Worm (Caenorhabditis elegans) whole organism, L4 larva: ENCODE measurements around the gene F18A1.1.

ENCODE experiments used
- F26F4.8 ChIP-seq: fragments of 200-800 bp; sonication (Bioruptor generic); conservative IDR thresholded peaks from 2 replicates; pipeline ENCODE4 v1.3.6; 2022; ENCODE audit warnings: missing genetic modification characterization, missing compliant biosample characterization
- F37D6.2 ChIP-seq: sonication (generic microtip); optimal IDR thresholded peaks from 2 replicates; lab custom pipeline; 2016; ENCODE audit warnings: mild to moderate bottlenecking, missing genetic modification characterization, missing compliant biosample characterization
- R02D3.7 ChIP-seq: fragments of 150-350 bp; sonication (generic microtip); optimal IDR thresholded peaks from 3 replicates; lab custom pipeline; 2014; ENCODE audit warnings: missing biosample characterization, missing genetic modification characterization
- T26A8.4 ChIP-seq: fragments of 200-800 bp; sonication (Bioruptor generic); IDR thresholded peaks from 2 replicates; pipeline ENCODE4 v1.3.6; 2022; ENCODE audit warnings: missing genetic modification characterization, missing compliant biosample characterization
- Y5F2A.4 ChIP-seq: fragments of 200-800 bp; sonication (Bioruptor generic); optimal IDR thresholded peaks from 2 replicates; lab custom pipeline; 2018; ENCODE audit warnings: mild to moderate bottlenecking, missing genetic modification characterization, missing compliant biosample characterization
- Y75B8A.6 ChIP-seq: fragments of 200-800 bp; sonication (Bioruptor generic); IDR thresholded peaks from 2 replicates; pipeline ENCODE4 v1.3.6; 2022; ENCODE audit warnings: missing genetic modification reagents, missing genetic modification characterization, missing compliant biosample characterization
- ZK546.5 ChIP-seq, 2 experiments: sonication (generic microtip); optimal IDR thresholded peaks; 2 replicates each; lab custom pipeline; 2017; ENCODE audit warnings: missing biosample characterization in 2 of 2, missing genetic modification characterization in 2 of 2
- aly-2 ChIP-seq: sonication (generic microtip); optimal IDR thresholded peaks from 2 replicates; lab custom pipeline; 2018; ENCODE audit warnings: missing biosample characterization, missing genetic modification characterization
- ama-1 ChIP-seq: fragments of 150-350 bp; optimal IDR thresholded peaks from 2 replicates; lab custom pipeline; 2014; ENCODE audit warnings: inconsistent platforms, mixed read lengths
- arid-1 ChIP-seq: fragments of 200-800 bp; sonication (Bioruptor generic); conservative IDR thresholded peaks from 2 replicates; pipeline ENCODE4 v1.3.6; 2022; ENCODE audit warnings: missing genetic modification reagents, missing genetic modification characterization, missing compliant biosample characterization
- attf-4 ChIP-seq: sonication (generic microtip); optimal IDR thresholded peaks from 3 replicates; lab custom pipeline; 2017; ENCODE audit warnings: missing biosample characterization, missing genetic modification characterization
- ctbp-1 ChIP-seq: fragments of 200-800 bp; sonication (Bioruptor generic); IDR thresholded peaks from 2 replicates; pipeline ENCODE4 v1.3.6; 2022; ENCODE audit warnings: missing genetic modification reagents, missing genetic modification characterization, missing compliant biosample characterization
- dmd-6 ChIP-seq: fragments of 200-800 bp; sonication (Bioruptor generic); IDR thresholded peaks from 2 replicates; pipeline ENCODE4 v1.3.6; 2022; ENCODE audit warnings: missing genetic modification reagents, missing genetic modification characterization, missing compliant biosample characterization
- dmd-9 ChIP-seq: fragments of 200-800 bp; sonication (Bioruptor generic); IDR thresholded peaks from 2 replicates; pipeline ENCODE4 v1.3.6; 2022; ENCODE audit warnings: missing genetic modification reagents, missing genetic modification characterization, missing compliant biosample characterization
- dpl-1 ChIP-seq: fragments of 150-350 bp; optimal IDR thresholded peaks from 2 replicates; lab custom pipeline; 2014; ENCODE audit warnings: missing biosample characterization, missing genetic modification reagents, missing genetic modification characterization
- duxl-1 ChIP-seq: sonication (generic microtip); optimal IDR thresholded peaks from 2 replicates; lab custom pipeline; 2016; ENCODE audit warnings: mild to moderate bottlenecking, missing genetic modification characterization, moderate library complexity, missing compliant biosample characterization; ENCODE audit not compliant: poor library complexity
- fos-1 ChIP-seq: fragments of 150-350 bp; optimal IDR thresholded peaks from 2 replicates; lab custom pipeline; 2014; ENCODE audit warnings: missing biosample characterization, missing genetic modification characterization
- hif-1 ChIP-seq, 2 experiments: sonication (generic microtip); optimal IDR thresholded peaks; 2 replicates each; lab custom pipeline; 2016 to 2017; ENCODE audit warnings: missing compliant biosample characterization in 2 of 2, missing genetic modification characterization in 2 of 2, missing genetic modification reagents in 2 of 2, missing genotype in 2 of 2, mild to moderate bottlenecking in 1 of 2
- hlh-11 ChIP-seq: fragments of 200-800 bp; sonication (Bioruptor generic); optimal IDR thresholded peaks from 2 replicates; lab custom pipeline; 2018; ENCODE audit warnings: mild to moderate bottlenecking, missing genetic modification characterization, missing compliant biosample characterization
- hlh-30 ChIP-seq: sonication (generic microtip); optimal IDR thresholded peaks from 2 replicates; lab custom pipeline; 2017; ENCODE audit warnings: antibody characterized with exemption, mild to moderate bottlenecking, missing genetic modification characterization, missing compliant biosample characterization; ENCODE audit not compliant: insufficient read depth
- lim-7 ChIP-seq: fragments of 200-800 bp; sonication (Bioruptor generic); IDR thresholded peaks from 2 replicates; pipeline ENCODE4 v1.3.6; 2022; ENCODE audit warnings: missing genetic modification characterization, missing compliant biosample characterization
- lin-38 ChIP-seq: fragments of 200-800 bp; sonication (Bioruptor generic); IDR thresholded peaks from 2 replicates; pipeline ENCODE4 v1.3.6; 2022; ENCODE audit warnings: missing genetic modification reagents, missing genetic modification characterization, missing compliant biosample characterization
- lin-39 ChIP-seq: fragments of 150-350 bp; optimal IDR thresholded peaks from 2 replicates; lab custom pipeline; 2014; ENCODE audit warnings: missing biosample characterization, missing genetic modification reagents, missing genetic modification characterization
- lsy-2 ChIP-seq, 2 experiments: fragments of 150-350 bp in 1 of 2; sonication (generic microtip) in 1 of 2; optimal IDR thresholded peaks; 2 replicates each; lab custom pipeline; 2014 to 2017; ENCODE audit warnings: missing biosample characterization in 2 of 2, missing genetic modification characterization in 2 of 2
- madf-5 ChIP-seq, 2 experiments: fragments of 200-800 bp; sonication (Bioruptor generic); IDR thresholded peaks; 2 replicates each; pipeline ENCODE4 v1.3.6; 2022; ENCODE audit warnings: missing compliant biosample characterization in 2 of 2, missing genetic modification characterization in 2 of 2
- madf-9 ChIP-seq: fragments of 200-800 bp; sonication (Bioruptor generic); conservative IDR thresholded peaks from 2 replicates; pipeline ENCODE4 v1.3.6; 2022; ENCODE audit warnings: missing genetic modification reagents, missing genetic modification characterization, missing compliant biosample characterization
- mdl-1 ChIP-seq, 2 experiments: fragments of 150-350 bp in 1 of 2; sonication (generic microtip) in 1 of 2; optimal IDR thresholded peaks; 2 replicates each; lab custom pipeline; 2014 to 2017; ENCODE audit warnings: missing biosample characterization in 2 of 2, missing genetic modification characterization in 2 of 2
- mep-1 ChIP-seq: fragments of 150-350 bp; sonication (generic microtip); optimal IDR thresholded peaks from 3 replicates; lab custom pipeline; 2014; ENCODE audit warnings: missing biosample characterization, missing genetic modification characterization
- mes-2 ChIP-seq: sonication (generic microtip); optimal IDR thresholded peaks from 2 replicates; lab custom pipeline; 2016; ENCODE audit warnings: missing genotype, mild to moderate bottlenecking, missing genetic modification characterization, missing compliant biosample characterization; ENCODE audit not compliant: poor library complexity, severe bottlenecking
- mxl-3 ChIP-seq: fragments of 200-800 bp; sonication (Bioruptor generic); optimal IDR thresholded peaks from 2 replicates; lab custom pipeline; 2018; ENCODE audit warnings: mild to moderate bottlenecking, missing genetic modification characterization, missing compliant biosample characterization
- nhr-10 ChIP-seq: fragments of 150-350 bp; optimal IDR thresholded peaks from 2 replicates; lab custom pipeline; 2014; ENCODE audit warnings: missing biosample characterization, missing genetic modification characterization
- nhr-102 ChIP-seq: sonication (generic microtip); optimal IDR thresholded peaks from 2 replicates; lab custom pipeline; 2016; ENCODE audit warnings: mild to moderate bottlenecking, missing genetic modification characterization, moderate library complexity, missing compliant biosample characterization
- nhr-11 ChIP-seq: fragments of 150-350 bp; optimal IDR thresholded peaks from 2 replicates; lab custom pipeline; 2014; ENCODE audit warnings: missing biosample characterization, missing genetic modification characterization
- nhr-111 ChIP-seq: fragments of 200-800 bp; sonication (Bioruptor generic); optimal IDR thresholded peaks from 2 replicates; lab custom pipeline; 2018; ENCODE audit warnings: mild to moderate bottlenecking, missing genetic modification characterization, missing compliant biosample characterization
- nhr-25 ChIP-seq: sonication (generic microtip); optimal IDR thresholded peaks from 2 replicates; lab custom pipeline; 2017; ENCODE audit warnings: missing genetic modification characterization, mild to moderate bottlenecking, missing compliant biosample characterization, antibody characterized with exemption, moderate library complexity, borderline replicate concordance; ENCODE audit not compliant: insufficient read depth
- nhr-28 ChIP-seq: fragments of 150-350 bp; optimal IDR thresholded peaks from 2 replicates; lab custom pipeline; 2014; ENCODE audit warnings: missing biosample characterization, missing genetic modification characterization
- nhr-41 ChIP-seq: fragments of 200-800 bp; sonication (Bioruptor generic); IDR thresholded peaks from 2 replicates; pipeline ENCODE4 v1.3.6; 2022; ENCODE audit warnings: missing genetic modification reagents, missing genetic modification characterization, missing compliant biosample characterization
- nhr-76 ChIP-seq: fragments of 150-350 bp; optimal IDR thresholded peaks from 2 replicates; lab custom pipeline; 2014; ENCODE audit warnings: missing biosample characterization, missing genetic modification characterization
- nhr-77 ChIP-seq: fragments of 150-350 bp; optimal IDR thresholded peaks from 2 replicates; lab custom pipeline; 2014; ENCODE audit warnings: missing biosample characterization, missing genetic modification characterization
- rbr-2 ChIP-seq: sonication (generic microtip); optimal IDR thresholded peaks from 2 replicates; lab custom pipeline; 2016; ENCODE audit warnings: missing genotype, missing genetic modification characterization, missing compliant biosample characterization
- saeg-2 ChIP-seq: fragments of 200-800 bp; sonication (Bioruptor generic); IDR thresholded peaks from 2 replicates; pipeline ENCODE4 v1.3.6; 2022; ENCODE audit warnings: missing genetic modification reagents, missing genetic modification characterization, missing compliant biosample characterization
- sdz-12 ChIP-seq: fragments of 200-800 bp; sonication (Bioruptor generic); optimal IDR thresholded peaks from 2 replicates; lab custom pipeline; 2018; ENCODE audit warnings: mild to moderate bottlenecking, missing genetic modification characterization, missing compliant biosample characterization
- set-16 ChIP-seq: fragments of 200-800 bp; sonication (Bioruptor generic); IDR thresholded peaks from 2 replicates; pipeline ENCODE4 v1.3.6; 2022; ENCODE audit warnings: missing genetic modification reagents, missing genetic modification characterization, missing compliant biosample characterization
- snpc-1.2 ChIP-seq: fragments of 200-800 bp; sonication (Bioruptor generic); IDR thresholded peaks from 2 replicates; pipeline ENCODE4 v1.3.6; 2022; ENCODE audit warnings: missing genetic modification reagents, missing genetic modification characterization, missing compliant biosample characterization
- snpc-4 ChIP-seq: fragments of 150-350 bp; optimal IDR thresholded peaks from 2 replicates; lab custom pipeline; 2014; ENCODE audit warnings: missing biosample characterization, missing genetic modification characterization
- spr-3 ChIP-seq: fragments of 200-800 bp; sonication (Bioruptor generic); optimal IDR thresholded peaks from 2 replicates; lab custom pipeline; 2018; ENCODE audit warnings: mild to moderate bottlenecking, missing genetic modification characterization, missing compliant biosample characterization
- tra-1 ChIP-seq: fragments of 200-800 bp; sonication (Bioruptor generic); IDR thresholded peaks from 2 replicates; pipeline ENCODE4 v1.3.6; 2022; ENCODE audit warnings: missing genetic modification reagents, missing genetic modification characterization, missing compliant biosample characterization
- unc-39 ChIP-seq: sonication (generic microtip); optimal IDR thresholded peaks from 2 replicates; lab custom pipeline; 2017; ENCODE audit warnings: missing biosample characterization, missing genetic modification characterization
- unc-62 ChIP-seq, 3 experiments: fragments of 150-350 bp in 1 of 3; sonication (generic microtip); optimal IDR thresholded peaks in 2 of 3; peaks in 1 of 3; 1 replicate in 1 of 3; 2 replicates in 2 of 3; lab custom pipeline; 2014 to 2017; ENCODE audit warnings: missing biosample characterization in 3 of 3, missing genetic modification characterization in 3 of 3, missing genetic modification reagents in 3 of 3, missing genotype in 1 of 3
- zag-1 ChIP-seq: fragments of 150-350 bp; optimal IDR thresholded peaks from 2 replicates; lab custom pipeline; 2014; ENCODE audit warnings: missing biosample characterization, missing genetic modification characterization
- zip-11 ChIP-seq: fragments of 200-800 bp; sonication (Bioruptor generic); IDR thresholded peaks from 2 replicates; pipeline ENCODE4 v1.3.6; 2022; ENCODE audit warnings: missing genetic modification characterization, missing compliant biosample characterization

F18A1.1 gene

ce11 chrII:7639036-7639435, 45.7 kb upstream of the F18A1.1 start (continued):
- TF ChIP-seq F37D6.2, result no peak
- no peak for TF ChIP-seq madf-9
- TF ChIP-seq zag-1 (tag; lab: Kevin White, UChicago), result no peak
- TF ChIP-seq ZK546.5 (tag; optimal IDR thresholded peaks at IDR 0.05; lab: Kevin White, UChicago), result no peak
- no peak for TF ChIP-seq rbr-2 (tag; lab: Kevin White, UChicago)
- TF ChIP-seq dpl-1 (GFP tag; lab: Kevin White, UChicago), result no peak
- no peak for TF ChIP-seq nhr-76
- no peak for TF ChIP-seq R02D3.7 (tag; lab: Kevin White, UChicago)
- no peak for TF ChIP-seq nhr-10 (tag; lab: Kevin White, UChicago)
- no peak for TF ChIP-seq madf-5 (GFP tag; IDR thresholded peaks at IDR 0.05; lab: Robert Waterston, UW)
- TF ChIP-seq nhr-41 (GFP tag; lab: Robert Waterston, UW), result no peak
- no peak for TF ChIP-seq unc-39
- no peak for TF ChIP-seq mdl-1 (tag; optimal IDR thresholded peaks at IDR 0.05; lab: Kevin White, UChicago)
- no peak for TF ChIP-seq T26A8.4
- TF ChIP-seq lin-38 (GFP tag; lab: Robert Waterston, UW), result no peak
- TF ChIP-seq aly-2 (tag; lab: Kevin White, UChicago), result no peak
- peak; percentile 50 for TF ChIP-seq mxl-3
- TF ChIP-seq fos-1 (tag; lab: Kevin White, UChicago), result no peak
- no peak for TF ChIP-seq duxl-1 (tag; lab: Kevin White, UChicago)
- TF ChIP-seq attf-4, result no peak
- peak; percentile 13 for TF ChIP-seq hlh-30 (tag; lab: Kevin White, UChicago)
- no peak for TF ChIP-seq Y5F2A.4 (GFP tag; lab: Kevin White, UChicago)
- no peak for TF ChIP-seq spr-3 (GFP tag; lab: Kevin White, UChicago)
- no peak for TF ChIP-seq nhr-25
- TF ChIP-seq dmd-6 (GFP tag; lab: Robert Waterston, UW), result peak; percentile 85
- peak; percentile 10 for TF ChIP-seq nhr-28 (tag; lab: Kevin White, UChicago)
- no peak for TF ChIP-seq nhr-102
- TF ChIP-seq F26F4.8 (GFP tag; lab: Robert Waterston, UW), result no peak
- no peak for TF ChIP-seq snpc-4
- no peak for TF ChIP-seq hif-1 (tag; optimal IDR thresholded peaks at IDR 0.05; lab: Kevin White, UChicago)
- no peak for TF ChIP-seq nhr-77 (tag; lab: Kevin White, UChicago)
- no peak for TF ChIP-seq zip-11

- TF ChIP-seq R02D3.7 (tag; lab: Kevin White, UChicago) (no peak), ama-1 (lab: Kevin White, UChicago) (no peak), attf-4 (no peak), nhr-11 (peak; percentile 64), lim-7 (GFP tag; lab: Robert Waterston, UW) (no peak), mes-2 (no peak), hlh-11 (tag; lab: Kevin White, UChicago) (peak; percentile 33), lin-39 (tag; lab: Kevin White, UChicago) (no peak), tra-1 (GFP tag; lab: Robert Waterston, UW) (no peak), ctbp-1 (GFP tag; lab: Robert Waterston, UW) (no peak), hlh-30 (tag; lab: Kevin White, UChicago) (peak; percentile 51), Y75B8A.6 (GFP tag; lab: Robert Waterston, UW) (no peak), dmd-9 (GFP tag; lab: Robert Waterston, UW) (no peak), set-16 (GFP tag; lab: Robert Waterston, UW) (0 out of 2 replicates have a peak, but pooled peaks have one; percentile 9), snpc-1.2 (GFP tag; lab: Robert Waterston, UW) (no peak), mep-1 (tag; lab: Kevin White, UChicago) (peak; percentile 6), nhr-111 (no peak), unc-62 (GFP tag; optimal IDR thresholded peaks at IDR 0.05 in 1 of 2; lab: Kevin White, UChicago) (peak in 1 of 2 experiments; percentile 92), unc-62 (tag; optimal IDR thresholded peaks at IDR 0.05; lab: Kevin White, UChicago) (no peak), saeg-2 (GFP tag; lab: Robert Waterston, UW) (no peak), lsy-2 (tag; optimal IDR thresholded peaks at IDR 0.05; lab: Kevin White, UChicago) (no peak), T26A8.4 (no peak), arid-1 (GFP tag; lab: Robert Waterston, UW) (no peak), sdz-12 (no peak)
Observed at ce11 chrII:7640161-7640841, 44.4 kb upstream of the F18A1.1 start.
